Worm (Caenorhabditis elegans) whole organism, L3 larva: ENCODE measurements around the gene W02B3.3.

ENCODE experiments used
- fkh-2 ChIP-seq: fragments of 150-350 bp; optimal IDR thresholded peaks from 2 replicates; lab custom pipeline; 2014; ENCODE audit warnings: missing biosample characterization, missing genetic modification reagents, missing genetic modification characterization
- jun-1 ChIP-seq: fragments of 150-350 bp; optimal IDR thresholded peaks from 2 replicates; lab custom pipeline; 2014; ENCODE audit warnings: missing biosample characterization, missing genetic modification reagents, missing genetic modification characterization
- mdl-1 ChIP-seq: fragments of 150-350 bp; optimal IDR thresholded peaks from 2 replicates; lab custom pipeline; 2014; ENCODE audit warnings: missing biosample characterization, missing genetic modification characterization
- nhr-12 ChIP-seq: fragments of 150-350 bp; optimal IDR thresholded peaks from 2 replicates; lab custom pipeline; 2014; ENCODE audit warnings: missing biosample characterization, missing genetic modification characterization
- nhr-237 ChIP-seq: fragments of 150-350 bp; optimal IDR thresholded peaks from 2 replicates; lab custom pipeline; 2014; ENCODE audit warnings: missing biosample characterization, missing genetic modification characterization
- nhr-28 ChIP-seq: fragments of 150-350 bp; optimal IDR thresholded peaks from 2 replicates; lab custom pipeline; 2014; ENCODE audit warnings: missing biosample characterization, missing genetic modification characterization
- zag-1 ChIP-seq: fragments of 150-350 bp; optimal IDR thresholded peaks from 2 replicates; lab custom pipeline; 2014; ENCODE audit warnings: missing biosample characterization, missing genetic modification characterization
- ztf-11 ChIP-seq: fragments of 150-350 bp; optimal IDR thresholded peaks from 2 replicates; lab custom pipeline; 2014; ENCODE audit warnings: missing biosample characterization, missing genetic modification characterization

DNA sequence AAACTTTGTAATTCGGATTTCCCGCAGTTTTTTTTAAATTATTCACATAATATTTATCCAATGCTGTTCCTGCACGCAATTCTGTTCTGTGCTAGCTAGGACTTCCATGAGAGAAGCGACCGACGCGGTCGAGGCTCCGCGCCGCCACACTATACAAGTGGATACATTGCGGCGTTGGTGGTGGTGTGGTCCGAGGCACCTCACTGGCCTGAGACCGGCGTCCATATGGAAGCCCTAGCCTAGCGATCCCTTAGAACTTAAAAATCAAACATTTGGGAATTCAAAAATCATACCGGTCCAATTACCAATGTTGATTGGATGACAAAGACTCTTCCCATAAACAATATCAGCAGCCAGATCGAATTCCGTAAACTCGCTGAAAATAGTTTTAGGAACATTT lies 42.1 kb downstream of the W02B3.3 start:
- TF ChIP-seq fkh-2: no peak
- TF ChIP-seq jun-1: no peak
- TF ChIP-seq ztf-11 (tag; lab: Kevin White, UChicago): no peak
- no peak for TF ChIP-seq nhr-12 (tag; lab: Kevin White, UChicago)
- no peak for TF ChIP-seq nhr-28 (tag; lab: Kevin White, UChicago)
- no peak for TF ChIP-seq nhr-237 (tag; lab: Kevin White, UChicago)
- no peak for TF ChIP-seq zag-1
- TF ChIP-seq mdl-1 (tag; lab: Kevin White, UChicago): no peak
